Worm (Caenorhabditis elegans) whole organism, L2 larva: Measurements from ENCODE around the gene F20G2.1.

Source experiments
- C34F6.9 ChIP-seq: fragments of 150-350 bp; optimal IDR thresholded peaks from 2 replicates; lab custom pipeline; 2014; ENCODE audit warnings: missing biosample characterization, missing genetic modification characterization
- F13H6.1 ChIP-seq: sonication (generic microtip); optimal IDR thresholded peaks from 2 replicates; lab custom pipeline; 2016; ENCODE audit warnings: missing genetic modification characterization, missing compliant biosample characterization
- R02D3.7 ChIP-seq: fragments of 150-350 bp; optimal IDR thresholded peaks from 2 replicates; lab custom pipeline; 2014; ENCODE audit warnings: missing biosample characterization, missing genetic modification characterization
- ZK546.5 ChIP-seq: sonication (generic microtip); optimal IDR thresholded peaks from 2 replicates; lab custom pipeline; 2017; ENCODE audit warnings: missing biosample characterization, missing genetic modification characterization
- aly-2 ChIP-seq: fragments of 150-350 bp; optimal IDR thresholded peaks from 2 replicates; lab custom pipeline; 2014; ENCODE audit warnings: missing biosample characterization, missing genetic modification characterization
- ama-1 ChIP-seq: fragments of 150-350 bp; optimal IDR thresholded peaks from 2 replicates; lab custom pipeline; 2018; ENCODE audit warnings: inconsistent platforms
- ceh-82 ChIP-seq: fragments of 150-350 bp; optimal IDR thresholded peaks from 2 replicates; lab custom pipeline; 2014; ENCODE audit warnings: missing biosample characterization, missing genetic modification characterization
- crh-2 ChIP-seq: sonication (generic microtip); optimal IDR thresholded peaks from 2 replicates; lab custom pipeline; 2017; ENCODE audit warnings: missing biosample characterization, missing genetic modification characterization
- dmd-4 ChIP-seq: sonication (generic microtip); optimal IDR thresholded peaks from 2 replicates; lab custom pipeline; 2017; ENCODE audit warnings: missing biosample characterization, missing genetic modification characterization
- egl-27 ChIP-seq: sonication (generic microtip); optimal IDR thresholded peaks from 3 replicates; lab custom pipeline; 2017; ENCODE audit warnings: missing biosample characterization, missing genetic modification reagents, missing genetic modification characterization
- fos-1 ChIP-seq: fragments of 150-350 bp; optimal IDR thresholded peaks from 2 replicates; lab custom pipeline; 2014; ENCODE audit warnings: missing biosample characterization, missing genetic modification characterization
- gmeb-1 ChIP-seq: fragments of 150-350 bp; optimal IDR thresholded peaks from 2 replicates; lab custom pipeline; 2014; ENCODE audit warnings: missing biosample characterization, missing genetic modification characterization
- lin-11 ChIP-seq: fragments of 150-350 bp; sonication (generic microtip); optimal IDR thresholded peaks from 2 replicates; lab custom pipeline; 2014; ENCODE audit warnings: missing biosample characterization, missing genetic modification characterization, inconsistent platforms, mixed read lengths
- lin-13 ChIP-seq: fragments of 150-350 bp; optimal IDR thresholded peaks from 2 replicates; lab custom pipeline; 2014; ENCODE audit warnings: missing biosample characterization, missing genetic modification reagents, missing genetic modification characterization
- lin-39 ChIP-seq: fragments of 150-350 bp; optimal IDR thresholded peaks from 2 replicates; lab custom pipeline; 2014; ENCODE audit warnings: missing biosample characterization, missing genetic modification reagents, missing genetic modification characterization
- mbf-1 ChIP-seq: sonication (generic microtip); optimal IDR thresholded peaks from 2 replicates; lab custom pipeline; 2017; ENCODE audit warnings: missing biosample characterization, missing genetic modification characterization
- nhr-11 ChIP-seq: fragments of 150-350 bp; optimal IDR thresholded peaks from 2 replicates; lab custom pipeline; 2014; ENCODE audit warnings: missing biosample characterization, missing genetic modification characterization
- nhr-12 ChIP-seq: fragments of 150-350 bp; optimal IDR thresholded peaks from 2 replicates; lab custom pipeline; 2014; ENCODE audit warnings: missing biosample characterization, missing genetic modification characterization
- nhr-129 ChIP-seq: fragments of 150-350 bp; optimal IDR thresholded peaks from 2 replicates; lab custom pipeline; 2014; ENCODE audit warnings: missing biosample characterization, missing genetic modification characterization
- nhr-21 ChIP-seq: fragments of 150-350 bp; optimal IDR thresholded peaks from 2 replicates; lab custom pipeline; 2014; ENCODE audit warnings: missing biosample characterization, missing genetic modification characterization
- nhr-23 ChIP-seq: fragments of 150-350 bp; optimal IDR thresholded peaks from 2 replicates; lab custom pipeline; 2014; ENCODE audit warnings: missing biosample characterization, missing genetic modification reagents, missing genetic modification characterization
- nhr-237 ChIP-seq: fragments of 150-350 bp; optimal IDR thresholded peaks from 2 replicates; lab custom pipeline; 2014; ENCODE audit warnings: missing biosample characterization, missing genetic modification characterization
- nhr-6 ChIP-seq: fragments of 150-350 bp; optimal IDR thresholded peaks from 2 replicates; lab custom pipeline; 2014; ENCODE audit warnings: missing biosample characterization, missing genetic modification characterization
- sem-4 ChIP-seq: fragments of 150-350 bp; optimal IDR thresholded peaks from 2 replicates; lab custom pipeline; 2014; ENCODE audit warnings: missing biosample characterization, missing genetic modification reagents, missing genetic modification characterization
- skn-1 ChIP-seq: sonication (generic microtip); optimal IDR thresholded peaks from 2 replicates; lab custom pipeline; 2017; ENCODE audit warnings: missing biosample characterization, missing genetic modification characterization
- sma-9 ChIP-seq, 2 experiments: fragments of 150-350 bp in 1 of 2; sonication (generic microtip) in 1 of 2; optimal IDR thresholded peaks; 2 replicates each; lab custom pipeline; 2014 to 2016; ENCODE audit warnings: missing genetic modification characterization in 2 of 2, mild to moderate bottlenecking in 1 of 2, missing biosample characterization in 1 of 2, missing compliant biosample characterization in 1 of 2, missing genetic modification reagents in 1 of 2, moderate library complexity in 1 of 2
- snpc-4 ChIP-seq: fragments of 150-350 bp; optimal IDR thresholded peaks from 2 replicates; lab custom pipeline; 2014; ENCODE audit warnings: missing biosample characterization, missing genetic modification characterization
- unc-55 ChIP-seq: fragments of 150-350 bp; sonication (generic microtip); optimal IDR thresholded peaks from 3 replicates; lab custom pipeline; 2014; ENCODE audit warnings: missing biosample characterization, missing genetic modification reagents, missing genetic modification characterization
- unc-62 ChIP-seq: fragments of 150-350 bp; optimal IDR thresholded peaks from 2 replicates; lab custom pipeline; 2014; ENCODE audit warnings: missing biosample characterization, missing genetic modification reagents, missing genetic modification characterization
- ztf-1 ChIP-seq: fragments of 200-800 bp; sonication (Bioruptor generic); conservative IDR thresholded peaks from 2 replicates; pipeline ENCODE4 v1.3.6; 2022; ENCODE audit warnings: missing genetic modification characterization, missing compliant biosample characterization
- ztf-11 ChIP-seq: sonication (generic microtip); optimal IDR thresholded peaks from 2 replicates; lab custom pipeline; 2017; ENCODE audit warnings: missing biosample characterization, missing genetic modification characterization
- ztf-4 ChIP-seq: fragments of 150-350 bp; optimal IDR thresholded peaks from 2 replicates; lab custom pipeline; 2014; ENCODE audit warnings: missing biosample characterization, missing genetic modification characterization

Gene F20G2.1

DNA sequence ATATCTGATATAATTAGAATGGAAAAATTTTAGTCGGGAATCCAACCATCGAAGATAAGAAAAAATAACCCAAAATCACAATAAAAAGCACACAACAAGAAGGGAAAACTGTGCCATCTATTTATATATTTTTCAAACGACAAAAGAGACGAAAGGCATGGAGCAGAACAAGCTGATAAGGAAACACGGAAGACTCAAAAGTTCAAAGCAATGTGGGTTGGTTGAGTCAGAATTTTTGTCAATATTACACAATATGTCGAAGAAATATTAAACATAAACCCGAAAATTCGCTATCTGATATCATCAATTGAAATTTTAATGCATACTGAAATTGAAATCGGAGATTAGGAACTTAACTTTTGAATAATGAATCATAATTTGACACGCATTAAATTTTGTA is 8.5 kb downstream of the F20G2.1 start, which contains the start of gene F35E12.9:
Gene F35E12.9 (minus strand): TSS at position 227 of the 400 bp plus-strand sequence.
- TF ChIP-seq crh-2 = peak; percentile 20
- peak; percentile 98 for TF ChIP-seq fos-1 (tag; lab: Kevin White, UChicago)
- TF ChIP-seq lin-39 (tag; lab: Kevin White, UChicago) = no peak
- TF ChIP-seq sma-9 (GFP tag; optimal IDR thresholded peaks at IDR 0.05; lab: Kevin White, UChicago) = peak; percentile 22
- no peak for TF ChIP-seq sma-9 (tag; optimal IDR thresholded peaks at IDR 0.05; lab: Kevin White, UChicago)
- peak; percentile 3 for TF ChIP-seq F13H6.1 (tag; lab: Kevin White, UChicago)
- TF ChIP-seq skn-1 (tag; lab: Kevin White, UChicago) = peak; percentile 46
- TF ChIP-seq nhr-129 (tag; lab: Kevin White, UChicago) = no peak
- TF ChIP-seq gmeb-1 (tag; lab: Kevin White, UChicago) = peak; percentile 40
- TF ChIP-seq, all 48 proteins: peak for 6

DNA sequence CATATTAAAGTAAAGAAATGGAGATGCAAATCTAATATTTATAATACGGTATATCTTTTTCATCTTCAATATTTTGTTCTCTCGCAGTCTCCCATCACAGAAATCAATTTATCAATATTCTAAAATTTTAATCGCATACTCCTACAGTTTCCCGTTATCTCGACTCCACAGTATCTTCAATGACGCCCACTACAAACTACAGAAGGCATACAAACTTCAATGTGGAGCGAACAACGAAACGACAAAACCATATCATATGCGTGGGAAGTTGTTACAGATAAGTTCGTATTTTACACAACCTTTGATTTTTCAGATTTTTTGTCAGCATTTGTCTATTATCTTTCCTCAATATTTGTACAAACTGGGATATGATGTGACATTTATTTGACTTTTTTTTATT is 13.5 kb downstream of the F20G2.1 start:
- no peak for TF ChIP-seq lin-13 (GFP tag; lab: Kevin White, UChicago)
- peak; percentile 51 for TF ChIP-seq fos-1 (tag; lab: Kevin White, UChicago)
- no peak for TF ChIP-seq mbf-1 (tag; lab: Kevin White, UChicago)
- TF ChIP-seq sma-9 (GFP tag; optimal IDR thresholded peaks at IDR 0.05; lab: Kevin White, UChicago) = peak; percentile 40
- TF ChIP-seq sma-9 (tag; optimal IDR thresholded peaks at IDR 0.05; lab: Kevin White, UChicago) = no peak

DNA sequence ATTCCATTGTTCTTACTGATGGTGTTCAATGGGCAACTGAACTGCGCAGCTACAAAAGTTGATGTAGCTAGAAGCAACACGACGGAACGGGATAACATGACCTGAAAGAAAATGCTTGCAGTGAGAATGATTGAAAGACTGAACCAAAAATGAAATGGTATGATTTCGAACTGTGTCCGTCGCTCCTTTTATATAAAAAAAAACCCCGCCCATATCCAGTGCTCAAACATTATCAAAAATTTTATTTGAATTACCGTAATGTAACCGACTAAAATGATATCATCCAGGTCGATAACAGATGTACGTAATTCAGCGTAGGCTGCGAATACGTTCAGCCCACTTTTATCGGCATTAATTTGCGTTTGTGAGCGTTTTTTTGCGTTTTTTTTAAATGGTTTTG is 15.0 kb downstream of the F20G2.1 start, which contains the start of gene irg-5:
Gene irg-5 (minus strand): TSS at position 101 of the 400 bp plus-strand sequence.
- TF ChIP-seq nhr-23 (no peak), nhr-237 (no peak), unc-62 (GFP tag; lab: Kevin White, UChicago) (no peak), lin-11 (no peak), F13H6.1 (tag; lab: Kevin White, UChicago) (no peak), unc-55 (no peak), snpc-4 (tag; lab: Kevin White, UChicago) (no peak), nhr-21 (tag; lab: Kevin White, UChicago) (no peak), fos-1 (tag; lab: Kevin White, UChicago) (no peak), lin-39 (tag; lab: Kevin White, UChicago) (no peak), ZK546.5 (tag; lab: Kevin White, UChicago) (no peak), skn-1 (tag; lab: Kevin White, UChicago) (no peak), lin-13 (GFP tag; lab: Kevin White, UChicago) (no peak)

DNA sequence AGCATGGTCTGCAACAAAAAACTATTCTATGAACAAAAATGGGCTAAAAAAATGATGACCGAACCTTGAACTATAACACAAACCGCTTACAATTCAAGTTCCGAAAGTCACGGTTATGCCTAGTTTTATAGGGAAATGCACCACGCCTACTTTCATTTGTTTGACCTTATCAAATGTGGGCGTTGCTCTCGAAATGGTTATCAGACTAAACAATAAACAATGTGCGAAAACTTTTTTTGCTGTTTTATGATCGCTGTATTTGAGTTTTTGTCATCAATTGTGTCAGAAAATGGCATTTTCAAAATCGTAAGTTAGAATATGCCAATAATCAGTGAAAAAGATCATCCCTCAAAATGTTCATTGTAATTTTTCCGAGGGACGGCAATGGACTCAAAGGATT is 17.2 kb downstream of the F20G2.1 start, which contains the start of gene F35E12.6:
Gene F35E12.6 (minus strand): TSS at position 101 of the 400 bp plus-strand sequence.
- TF ChIP-seq R02D3.7 = no peak
- TF ChIP-seq snpc-4 (tag; lab: Kevin White, UChicago) = no peak
- no peak for TF ChIP-seq dmd-4 (tag; lab: Kevin White, UChicago)
- peak; percentile 19 for TF ChIP-seq fos-1 (tag; lab: Kevin White, UChicago)
- no peak for TF ChIP-seq nhr-129 (tag; lab: Kevin White, UChicago)
- no peak for TF ChIP-seq nhr-237

DNA sequence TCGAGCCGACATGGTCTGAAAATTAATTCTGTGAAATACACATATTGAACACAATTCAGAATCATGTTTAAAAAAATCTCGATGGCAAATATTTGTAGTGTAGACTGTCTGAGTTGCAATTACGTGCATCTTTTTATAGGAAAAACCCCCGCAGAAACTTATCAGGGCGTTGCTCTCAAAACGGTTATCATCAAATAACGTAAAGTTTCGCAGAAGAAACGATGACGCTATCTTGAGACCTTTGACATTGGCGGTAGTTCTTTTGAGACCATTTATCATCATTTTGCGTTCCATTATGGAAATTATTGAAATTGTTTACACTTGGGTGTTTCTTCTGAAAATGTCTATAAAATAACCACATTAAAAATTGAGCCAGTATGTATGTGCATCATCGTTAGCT is 22.6 kb downstream of the F20G2.1 start, which contains the start of gene dct-17:
Gene dct-17 (minus strand): TSS at position 23 of the 400 bp plus-strand sequence.
- TF ChIP-seq skn-1 (tag; lab: Kevin White, UChicago) (peak; percentile 48), nhr-21 (tag; lab: Kevin White, UChicago) (no peak), fos-1 (tag; lab: Kevin White, UChicago) (peak; percentile 91)
- TF ChIP-seq, all 48 proteins: peak for 2

DNA sequence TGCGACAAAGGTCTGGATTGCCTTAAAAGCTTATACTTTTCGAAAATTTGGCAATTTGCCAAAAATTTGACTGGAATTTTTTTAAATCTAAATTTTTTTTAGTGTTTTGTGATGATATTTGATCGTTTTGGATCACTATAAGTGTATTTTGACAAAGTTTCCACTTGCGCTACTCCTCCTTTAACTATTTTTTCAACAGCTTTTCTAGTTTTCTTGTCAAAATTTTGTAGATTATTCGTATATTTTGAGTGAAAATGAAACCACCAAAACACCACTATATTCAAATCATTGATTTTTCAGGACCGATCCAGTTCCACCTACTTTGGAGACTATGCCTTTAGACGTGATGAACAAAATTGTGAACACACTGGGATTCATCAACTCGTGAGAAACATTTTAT is 27.8 kb downstream of the F20G2.1 start, which contains the start of gene fbxa-181:
Gene fbxa-181 (plus strand): TSS at position 301 of the 400 bp plus-strand sequence.
- TF ChIP-seq C34F6.9 = no peak
- TF ChIP-seq ceh-82 (tag; lab: Kevin White, UChicago) = no peak
- TF ChIP-seq ztf-1 (GFP tag; lab: Robert Waterston, UW) = no peak
- no peak for TF ChIP-seq ama-1 (lab: Kevin White, UChicago)
- no peak for TF ChIP-seq nhr-129 (tag; lab: Kevin White, UChicago)
- TF ChIP-seq unc-62 (GFP tag; lab: Kevin White, UChicago) = no peak
- no peak for TF ChIP-seq nhr-12 (tag; lab: Kevin White, UChicago)
- no peak for TF ChIP-seq lin-11
- TF ChIP-seq sem-4 = no peak
- TF ChIP-seq lin-13 (GFP tag; lab: Kevin White, UChicago) = no peak
- TF ChIP-seq snpc-4 (tag; lab: Kevin White, UChicago) = no peak
- no peak for TF ChIP-seq nhr-6 (tag; lab: Kevin White, UChicago)
- no peak for TF ChIP-seq nhr-23
- no peak for TF ChIP-seq unc-55
- TF ChIP-seq nhr-11 (tag; lab: Kevin White, UChicago) = no peak
- no peak for TF ChIP-seq egl-27
- TF ChIP-seq R02D3.7 = no peak
- no peak for TF ChIP-seq ztf-4 (tag; lab: Kevin White, UChicago)
- no peak for TF ChIP-seq aly-2
- TF ChIP-seq ztf-11 = no peak
